Worm (Caenorhabditis elegans) whole organism, midembryonic: Measurements from ENCODE around the gene Y37E11B.10.

Experiments
- T22C8.4 ChIP-seq: fragments of 200-800 bp; sonication (Bioruptor generic); IDR thresholded peaks from 2 replicates; pipeline ENCODE4 v1.3.6; 2022; ENCODE audit warnings: missing genetic modification characterization, missing compliant biosample characterization
- cog-1 ChIP-seq: sonication (generic microtip); optimal IDR thresholded peaks from 2 replicates; lab custom pipeline; 2016; ENCODE audit warnings: missing genetic modification characterization, missing compliant biosample characterization
- flt-1 ChIP-seq: fragments of 200-800 bp; sonication (Bioruptor generic); IDR thresholded peaks from 2 replicates; pipeline ENCODE4 v1.3.6; 2022; ENCODE audit warnings: missing genetic modification characterization, missing compliant biosample characterization
- klf-2 ChIP-seq: fragments of 200-800 bp; sonication (Bioruptor generic); conservative IDR thresholded peaks from 2 replicates; pipeline ENCODE4 v1.3.6; 2022; ENCODE audit warnings: missing genetic modification reagents, missing genetic modification characterization, missing compliant biosample characterization
- med-1 ChIP-seq: sonication (generic microtip); optimal IDR thresholded peaks from 2 replicates; lab custom pipeline; 2017; ENCODE audit warnings: missing genetic modification characterization, mild to moderate bottlenecking, missing compliant biosample characterization, antibody characterized with exemption, missing genetic modification reagents; ENCODE audit not compliant: insufficient read depth
- ref-1 ChIP-seq: fragments of 200-800 bp; sonication (Bioruptor generic); conservative IDR thresholded peaks from 2 replicates; pipeline ENCODE4 v1.3.6; 2022; ENCODE audit warnings: missing genetic modification reagents, missing genetic modification characterization, missing compliant biosample characterization
- tab-1 ChIP-seq: fragments of 200-800 bp; sonication (Bioruptor generic); IDR thresholded peaks from 2 replicates; pipeline ENCODE4 v1.3.6; 2022; ENCODE audit warnings: missing genetic modification characterization, missing compliant biosample characterization
- ztf-23 ChIP-seq: fragments of 200-800 bp; sonication (Bioruptor generic); IDR thresholded peaks from 2 replicates; pipeline ENCODE4 v1.3.6; 2022; ENCODE audit warnings: missing genetic modification reagents, missing genetic modification characterization, missing compliant biosample characterization
- ztf-29 ChIP-seq: fragments of 200-800 bp; sonication (Bioruptor generic); IDR thresholded peaks from 2 replicates; pipeline ENCODE4 v1.3.6; 2022; ENCODE audit warnings: missing genetic modification reagents, missing genetic modification characterization, missing compliant biosample characterization

Y37E11B.10 gene

ce11 chrIV:3606285-3606834, at the start of gene Y37E11B.10, which contains the start of gene kgb-2:
Y37E11B.10 (minus strand) TSS chrIV:3606466.
kgb-2 (plus strand) TSS chrIV:3606784.
- TF ChIP-seq T22C8.4 (GFP tag; lab: Robert Waterston, UW) (no peak), ztf-23 (GFP tag; lab: Robert Waterston, UW) (no peak), tab-1 (GFP tag; lab: Robert Waterston, UW) (no peak), ztf-29 (no peak), med-1 (no peak), klf-2 (GFP tag; lab: Robert Waterston, UW) (no peak), ref-1 (GFP tag; lab: Robert Waterston, UW) (no peak), cog-1 (no peak), flt-1 (no peak)

- TF ChIP-seq ztf-29 (no peak), klf-2 (GFP tag; lab: Robert Waterston, UW) (no peak), ref-1 (GFP tag; lab: Robert Waterston, UW) (no peak), flt-1 (no peak), T22C8.4 (GFP tag; lab: Robert Waterston, UW) (no peak)
Measured at ce11 chrIV:3655896-3656295, 49.6 kb upstream of the Y37E11B.10 start.

ce11 chrIV:3654823-3655222, 48.6 kb upstream of the Y37E11B.10 start:
- TF ChIP-seq tab-1 (GFP tag; lab: Robert Waterston, UW) (no peak), ref-1 (GFP tag; lab: Robert Waterston, UW) (no peak), ztf-23 (GFP tag; lab: Robert Waterston, UW) (no peak), ztf-29 (no peak), flt-1 (no peak), klf-2 (GFP tag; lab: Robert Waterston, UW) (no peak), T22C8.4 (GFP tag; lab: Robert Waterston, UW) (no peak), med-1 (no peak), cog-1 (no peak)

- TF ChIP-seq cog-1 = no peak
- TF ChIP-seq ztf-29 = no peak
- no peak for TF ChIP-seq ztf-23 (GFP tag; lab: Robert Waterston, UW)
Measured at ce11 chrIV:3654214-3654613, 47.9 kb upstream of the Y37E11B.10 start.

ce11 chrIV:3653420-3653823, 47.2 kb upstream of the Y37E11B.10 start:
- no peak for TF ChIP-seq med-1
- no peak for TF ChIP-seq ref-1 (GFP tag; lab: Robert Waterston, UW)
- no peak for TF ChIP-seq ztf-23 (GFP tag; lab: Robert Waterston, UW)
- TF ChIP-seq flt-1 = no peak
- TF ChIP-seq ztf-29 = no peak
- TF ChIP-seq cog-1 = no peak
- TF ChIP-seq tab-1 (GFP tag; lab: Robert Waterston, UW) = no peak
- TF ChIP-seq T22C8.4 (GFP tag; lab: Robert Waterston, UW) = no peak
- no peak for TF ChIP-seq klf-2 (GFP tag; lab: Robert Waterston, UW)

- TF ChIP-seq ref-1 (GFP tag; lab: Robert Waterston, UW) = no peak
- no peak for TF ChIP-seq T22C8.4 (GFP tag; lab: Robert Waterston, UW)
- TF ChIP-seq klf-2 (GFP tag; lab: Robert Waterston, UW) = no peak
- no peak for TF ChIP-seq flt-1
- TF ChIP-seq med-1 = no peak
- TF ChIP-seq cog-1 = no peak
- TF ChIP-seq ztf-23 (GFP tag; lab: Robert Waterston, UW) = no peak
- TF ChIP-seq ztf-29 = no peak
- no peak for TF ChIP-seq tab-1 (GFP tag; lab: Robert Waterston, UW)
Measured at ce11 chrIV:3652784-3653383, 46.6 kb upstream of the Y37E11B.10 start.

ce11 chrIV:3652223-3652622, 46.0 kb upstream of the Y37E11B.10 start:
- TF ChIP-seq T22C8.4 (GFP tag; lab: Robert Waterston, UW) (no peak), flt-1 (no peak), ztf-29 (no peak), cog-1 (no peak), ztf-23 (GFP tag; lab: Robert Waterston, UW) (no peak)

ce11 chrIV:3648634-3649240, 42.5 kb upstream of the Y37E11B.10 start, which contains the start of gene CC8.2:
CC8.2 (minus strand) TSS chrIV:3648684.
- TF ChIP-seq ztf-23 (GFP tag; lab: Robert Waterston, UW) (0 out of 2 replicates have a peak, but pooled peaks have one; percentile 27), ztf-29 (no peak)

- TF ChIP-seq tab-1 (GFP tag; lab: Robert Waterston, UW) (no peak), med-1 (no peak), T22C8.4 (GFP tag; lab: Robert Waterston, UW) (no peak), flt-1 (no peak), klf-2 (GFP tag; lab: Robert Waterston, UW) (no peak), ztf-23 (GFP tag; lab: Robert Waterston, UW) (no peak), cog-1 (no peak), ref-1 (GFP tag; lab: Robert Waterston, UW) (no peak)
Measured at ce11 chrIV:3647551-3647950, 41.3 kb upstream of the Y37E11B.10 start.

- TF ChIP-seq T22C8.4 (GFP tag; lab: Robert Waterston, UW) = 0 out of 2 replicates have a peak, but pooled peaks have one; percentile 11
- TF ChIP-seq ref-1 (GFP tag; lab: Robert Waterston, UW) = no peak
- no peak for TF ChIP-seq cog-1
Measured at ce11 chrIV:3646338-3647154, 40.3 kb upstream of the Y37E11B.10 start.
